Worm (Caenorhabditis elegans) whole organism, mixed stage, embryonic: Measurements from ENCODE around the gene bir-1.

Experiments
- bed-3 ChIP-seq: fragments of 200-800 bp; sonication (Bioruptor generic); optimal IDR thresholded peaks from 3 replicates; lab custom pipeline; 2018; ENCODE audit warnings: mild to moderate bottlenecking, missing genetic modification characterization, moderate library complexity, missing compliant biosample characterization
- ces-1 ChIP-seq: fragments of 150-350 bp; optimal IDR thresholded peaks from 2 replicates; lab custom pipeline; 2014; ENCODE audit warnings: missing biosample characterization, missing genetic modification reagents, missing genetic modification characterization
- elt-1 ChIP-seq: sonication (generic microtip); optimal IDR thresholded peaks from 2 replicates; lab custom pipeline; 2017; ENCODE audit warnings: missing genetic modification characterization, mild to moderate bottlenecking, missing compliant biosample characterization, antibody characterized with exemption, moderate library complexity, borderline replicate concordance; ENCODE audit not compliant: insufficient read depth
- ham-2 ChIP-seq: fragments of 200-800 bp; sonication (Bioruptor generic); optimal IDR thresholded peaks from 2 replicates; lab custom pipeline; 2018; ENCODE audit warnings: mild to moderate bottlenecking, missing genetic modification characterization, missing compliant biosample characterization
- lin-13 ChIP-seq: fragments of 150-350 bp; optimal IDR thresholded peaks from 2 replicates; lab custom pipeline; 2014; ENCODE audit warnings: missing biosample characterization, missing genetic modification characterization
- lin-32 ChIP-seq: fragments of 200-800 bp; sonication (Bioruptor generic); optimal IDR thresholded peaks from 2 replicates; lab custom pipeline; 2018; ENCODE audit warnings: mild to moderate bottlenecking, missing genetic modification characterization, missing compliant biosample characterization
- lsy-2 ChIP-seq: fragments of 150-350 bp; optimal IDR thresholded peaks from 2 replicates; lab custom pipeline; 2014; ENCODE audit warnings: missing biosample characterization, missing genetic modification characterization
- mls-2 ChIP-seq: sonication (generic microtip); optimal IDR thresholded peaks from 2 replicates; lab custom pipeline; 2016; ENCODE audit warnings: mild to moderate bottlenecking, missing genetic modification characterization, moderate library complexity, missing compliant biosample characterization
- nhr-28 ChIP-seq: fragments of 150-350 bp; optimal IDR thresholded peaks from 2 replicates; lab custom pipeline; 2014; ENCODE audit warnings: missing biosample characterization, missing genetic modification characterization
- snpc-4 ChIP-seq: fragments of 150-350 bp; optimal IDR thresholded peaks from 2 replicates; lab custom pipeline; 2014; ENCODE audit warnings: missing biosample characterization, missing genetic modification characterization
- tbx-8 ChIP-seq: fragments of 200-800 bp; sonication (Bioruptor generic); optimal IDR thresholded peaks from 2 replicates; lab custom pipeline; 2018; ENCODE audit warnings: mild to moderate bottlenecking, missing genetic modification characterization, moderate library complexity, missing compliant biosample characterization
- unc-120 ChIP-seq: sonication (generic microtip); optimal IDR thresholded peaks from 2 replicates; lab custom pipeline; 2017; ENCODE audit warnings: missing genetic modification characterization, missing compliant biosample characterization; ENCODE audit not compliant: poor library complexity, severe bottlenecking
- unc-39 ChIP-seq: fragments of 150-350 bp; optimal IDR thresholded peaks from 2 replicates; lab custom pipeline; 2014; ENCODE audit warnings: missing biosample characterization, missing genetic modification characterization

Gene bir-1

DNA sequence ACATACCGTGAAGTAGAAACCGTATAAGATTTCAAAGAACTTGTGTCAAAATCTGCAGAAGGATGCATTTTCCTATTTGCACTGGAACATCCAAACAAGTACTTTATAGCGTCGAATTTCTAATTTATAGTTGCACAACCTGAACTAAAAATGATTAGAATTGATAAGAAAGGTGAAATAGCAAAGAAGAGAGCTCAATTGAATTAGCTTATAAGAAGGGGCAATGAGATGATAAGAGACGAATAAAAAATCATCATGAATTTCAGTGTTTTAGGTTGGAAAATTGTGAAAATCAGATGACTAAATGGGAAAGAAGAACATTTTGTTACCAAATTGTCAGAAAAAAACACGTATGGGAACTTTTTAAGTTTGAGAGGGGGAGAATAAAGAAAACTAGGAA, 47.3 kb downstream of the bir-1 start, which contains the start of gene W05E10.1:
Gene W05E10.1 (minus strand): TSS at position 139 of the 400 bp plus-strand sequence.
- TF ChIP-seq lin-13 (tag; lab: Kevin White, UChicago), result no peak
- TF ChIP-seq snpc-4, result no peak
- TF ChIP-seq unc-39 (tag; lab: Kevin White, UChicago), result no peak
- TF ChIP-seq nhr-28 (tag; lab: Kevin White, UChicago), result no peak
- TF ChIP-seq ham-2, result no peak
- TF ChIP-seq elt-1, result no peak
- no peak for TF ChIP-seq bed-3 (GFP tag; lab: Kevin White, UChicago)
- TF ChIP-seq mls-2, result no peak
- no peak for TF ChIP-seq lin-32 (GFP tag; lab: Kevin White, UChicago)
- TF ChIP-seq unc-120 (tag; lab: Kevin White, UChicago), result no peak
- no peak for TF ChIP-seq lsy-2 (tag; lab: Kevin White, UChicago)
- no peak for TF ChIP-seq ces-1 (GFP tag; lab: Kevin White, UChicago)
- TF ChIP-seq tbx-8 (GFP tag; lab: Kevin White, UChicago), result no peak
- TF ChIP-seq, all 35 proteins: peak for 0
